Fruit fly (Drosophila melanogaster) whole organism, pupa: ENCODE measurements around the gene galectin.

Source experiments
- CG15710 ChIP-seq: fragments of 200-800 bp; sonication (Bioruptor generic); optimal IDR thresholded peaks from 2 replicates; lab custom pipeline; 2018; ENCODE audit warnings: missing biosample characterization, mild to moderate bottlenecking, missing genetic modification characterization, moderate library complexity
- CG17806 ChIP-seq: fragments of 200-800 bp; sonication (Bioruptor generic); optimal IDR thresholded peaks from 2 replicates; lab custom pipeline; 2018; ENCODE audit warnings: missing biosample characterization, mild to moderate bottlenecking, missing genetic modification characterization, moderate library complexity
- CG32121 ChIP-seq: fragments of 200-800 bp; sonication (Bioruptor generic); IDR thresholded peaks from 2 replicates; pipeline ENCODE4 v1.3.6; 2022; ENCODE audit warnings: missing biosample characterization, missing genetic modification characterization
- CG34367 ChIP-seq: fragments of 200-800 bp; sonication (Bioruptor generic); optimal IDR thresholded peaks from 2 replicates; lab custom pipeline; 2018; ENCODE audit warnings: missing biosample characterization, mild to moderate bottlenecking, missing genetic modification characterization
- CG8301 ChIP-seq: fragments of 200-800 bp; sonication (Bioruptor generic); optimal IDR thresholded peaks from 2 replicates; lab custom pipeline; 2018; ENCODE audit warnings: missing biosample characterization, mild to moderate bottlenecking, missing genetic modification characterization
- D1 ChIP-seq: fragments of 200-800 bp; sonication (Bioruptor generic); optimal IDR thresholded peaks from 2 replicates; lab custom pipeline; 2018; ENCODE audit warnings: missing biosample characterization, mild to moderate bottlenecking, missing genetic modification characterization, moderate library complexity
- fd96Ca ChIP-seq: fragments of 200-800 bp; sonication (Bioruptor generic); IDR thresholded peaks from 3 replicates; pipeline ENCODE4 v1.3.6; 2022; ENCODE audit warnings: missing biosample characterization, missing genetic modification characterization

- no peak for TF ChIP-seq CG34367 (tag; lab: Kevin White, UChicago)
- no peak for TF ChIP-seq CG32121 (GFP tag; lab: Robert Waterston, UW)
- no peak for TF ChIP-seq D1 (tag; lab: Kevin White, UChicago)
- no peak for TF ChIP-seq CG15710 (tag; lab: Kevin White, UChicago)
- no peak for TF ChIP-seq fd96Ca (GFP tag; lab: Robert Waterston, UW)
- TF ChIP-seq CG8301 = no peak
- TF ChIP-seq CG17806 (tag; lab: Kevin White, UChicago) = no peak
These were observed 1.3 kb downstream of the galectin start for dm6 chr2L:72752-73435.
